Comparison of ENCODE assay signal across 1 fruit fly cellular context in the genomic region with DNA sequence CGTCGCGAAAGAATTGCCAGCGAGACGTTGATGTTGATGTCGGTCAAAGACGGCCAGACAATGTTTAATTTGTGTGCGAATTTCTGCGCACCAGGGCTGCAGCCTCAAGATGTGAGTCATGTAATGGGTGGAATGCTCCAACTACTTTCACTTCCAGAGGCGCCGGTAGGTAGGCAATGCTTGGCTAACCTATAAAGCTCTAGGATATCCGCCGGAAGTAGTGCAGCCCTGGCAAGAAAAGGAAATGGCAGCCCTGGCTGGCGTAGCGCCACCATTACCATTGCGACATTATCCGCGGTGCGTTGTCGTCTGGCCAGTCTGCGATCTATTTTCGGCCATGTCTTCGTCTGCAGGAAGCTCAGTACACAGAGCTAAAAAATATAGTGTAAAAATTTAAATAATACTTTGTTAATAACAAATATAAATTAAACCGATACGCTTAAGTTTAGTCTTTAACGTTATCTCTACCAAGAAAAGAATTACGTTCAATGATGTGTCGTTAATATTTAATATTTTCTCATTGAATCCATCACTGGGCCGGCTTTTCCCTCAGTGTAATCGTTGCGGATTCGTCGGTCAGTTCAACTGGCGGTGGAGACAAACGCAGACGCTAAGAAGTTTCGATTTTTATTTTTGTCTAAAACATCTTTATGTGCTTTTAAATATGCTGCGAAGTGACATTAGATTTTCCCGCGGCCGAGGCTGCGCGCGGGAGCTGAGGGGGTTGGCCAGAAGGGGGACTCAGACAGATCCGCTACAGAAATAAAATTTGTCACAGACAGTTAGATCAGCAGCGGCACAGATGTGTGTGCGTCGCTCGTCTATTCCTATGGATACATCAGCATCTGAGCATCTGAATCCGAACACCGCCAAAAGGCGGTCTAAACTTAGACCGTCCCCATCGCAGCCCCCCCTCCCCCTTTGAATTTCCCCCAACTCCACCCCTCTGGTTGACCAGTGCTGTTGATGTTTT.
TF ChIP-seq lines count a peak whose summit lies in the region.

No protein-coding gene starts in this region.

TF ChIP-seq in whole organism, embryonic, 481 proteins besides CTCF, POLR2A, EP300 and RAD21 (continued from another document and continues in another):
- TF ChIP-seq pan (optimal IDR thresholded peaks at IDR 0.05; lab: Kevin White, UChicago) (no peak), pan (GFP tag; optimal IDR thresholded peaks at IDR 0.05 in 1 of 2, IDR thresholded peaks at IDR 0.05 in 1 of 2) (peak in 1 of 2 experiments; percentile 86), CG10462 (GFP tag; optimal IDR thresholded peaks at IDR 0.05; lab: Kevin White, UChicago) (no peak), ap (GFP tag; IDR thresholded peaks at IDR 0.05; lab: Robert Waterston, UW) (peak; percentile 67), dm (GFP tag; optimal IDR thresholded peaks at IDR 0.05; lab: Kevin White, UChicago) (peak; percentile 45), Stat92E (GFP tag; optimal IDR thresholded peaks at IDR 0.05; lab: Kevin White, UChicago) (no peak), Six4 (GFP tag; optimal IDR thresholded peaks at IDR 0.05; lab: Kevin White, UChicago) (peak; percentile 27), ssp (GFP tag; IDR thresholded peaks at IDR 0.05; lab: Robert Waterston, UW) (peak; percentile 52), Optix (GFP tag; IDR thresholded peaks at IDR 0.05; lab: Robert Waterston, UW) (peak; percentile 63; the same call in 1 of the 3 replicates), sima (GFP tag; optimal IDR thresholded peaks at IDR 0.05; lab: Kevin White, UChicago) (no peak), Taf1 (GFP tag; IDR thresholded peaks at IDR 0.05; lab: Robert Waterston, UW) (peak; percentile 48; the same call in 1 of the 2 replicates), grn (GFP tag; optimal IDR thresholded peaks at IDR 0.05; lab: Kevin White, UChicago) (no peak), dan (GFP tag; IDR thresholded peaks at IDR 0.05; lab: Robert Waterston, UW) (no peak), fd64A (GFP tag; optimal IDR thresholded peaks at IDR 0.05; lab: Kevin White, UChicago) (no peak), seq (GFP tag; IDR thresholded peaks at IDR 0.05; lab: Robert Waterston, UW) (peak; percentile 83), Trl (optimal IDR thresholded peaks at IDR 0.05; lab: Kevin White, UChicago) (no peak), Trl (GFP tag; optimal IDR thresholded peaks at IDR 0.05; lab: Kevin White, UChicago) (peak; percentile 52), ase (GFP tag; IDR thresholded peaks at IDR 0.05; lab: Robert Waterston, UW) (peak; percentile 58; the same call in 2 of the 3 replicates), C15 (GFP tag; IDR thresholded peaks at IDR 0.05; lab: Robert Waterston, UW) (0 out of 3 replicates have a peak, but pooled peaks have one; percentile 28), ara (GFP tag; IDR thresholded peaks at IDR 0.05; lab: Robert Waterston, UW) (0 out of 2 replicates have a peak, but pooled peaks have one; percentile 57), E2f2 (GFP tag; IDR thresholded peaks at IDR 0.05; lab: Robert Waterston, UW) (peak; percentile 54), CHES-1-like (GFP tag; optimal IDR thresholded peaks at IDR 0.05; lab: Kevin White, UChicago) (peak; percentile 39), jumu (GFP tag; optimal IDR thresholded peaks at IDR 0.05; lab: Kevin White, UChicago) (peak; percentile 66), wdn (GFP tag; IDR thresholded peaks at IDR 0.05; lab: Robert Waterston, UW) (peak; percentile 71), bsh (GFP tag; optimal IDR thresholded peaks at IDR 0.05; lab: Kevin White, UChicago) (peak; percentile 40 to 66), emc (GFP tag; optimal IDR thresholded peaks at IDR 0.05; lab: Kevin White, UChicago) (no peak), Dp (GFP tag; optimal IDR thresholded peaks at IDR 0.05; lab: Kevin White, UChicago) (no peak), lilli (GFP tag; optimal IDR thresholded peaks at IDR 0.05; lab: Kevin White, UChicago) (peak; percentile 70), slou (GFP tag; optimal IDR thresholded peaks at IDR 0.05; lab: Kevin White, UChicago) (no peak), CG18476 (GFP tag; optimal IDR thresholded peaks at IDR 0.05; lab: Kevin White, UChicago) (no peak), Hr51 (GFP tag; optimal IDR thresholded peaks at IDR 0.05; lab: Kevin White, UChicago) (peak; percentile 51 to 76), CG12659 (GFP tag; optimal IDR thresholded peaks at IDR 0.05; lab: Kevin White, UChicago) (peak; percentile 79), p53 (GFP tag; optimal IDR thresholded peaks at IDR 0.05; lab: Kevin White, UChicago) (peak; percentile 28), B-H1 (GFP tag; IDR thresholded peaks at IDR 0.05; lab: Robert Waterston, UW) (peak; percentile 62; the same call in 2 of the 3 replicates), tna (GFP tag; IDR thresholded peaks at IDR 0.05; lab: Robert Waterston, UW; ENCODE audit: partially characterized antibody) (no peak), Rx (GFP tag; IDR thresholded peaks at IDR 0.05; lab: Robert Waterston, UW) (peak; percentile 77), repo (GFP tag; optimal IDR thresholded peaks at IDR 0.05; lab: Kevin White, UChicago) (peak; percentile 8), amos (GFP tag; IDR thresholded peaks at IDR 0.05; lab: Robert Waterston, UW; ENCODE audit: partially characterized antibody) (no peak), CG17829 (tag; optimal IDR thresholded peaks at IDR 0.05; lab: Kevin White, UChicago) (peak; percentile 7), Sox100B (GFP tag; optimal IDR thresholded peaks at IDR 0.05; lab: Kevin White, UChicago) (peak; percentile 67), CG8765 (GFP tag; IDR thresholded peaks at IDR 0.05; lab: Robert Waterston, UW) (no peak), CG14667 (GFP tag; IDR thresholded peaks at IDR 0.05; lab: Robert Waterston, UW) (peak; percentile 63; the same call in 1 of the 2 replicates), CG9932 (GFP tag; IDR thresholded peaks at IDR 0.05; lab: Robert Waterston, UW) (peak; percentile 82), stc (GFP tag; IDR thresholded peaks at IDR 0.05; lab: Robert Waterston, UW) (peak; percentile 75), Bgb (GFP tag; IDR thresholded peaks at IDR 0.05; lab: Robert Waterston, UW; ENCODE audit: partially characterized antibody) (no peak), disco-r (GFP tag; optimal IDR thresholded peaks at IDR 0.05; lab: Kevin White, UChicago) (peak; percentile 47), Bdp1 (GFP tag; optimal IDR thresholded peaks at IDR 0.05; lab: Kevin White, UChicago) (peak; percentile 34), eyg (GFP tag; optimal IDR thresholded peaks at IDR 0.05; lab: Kevin White, UChicago) (peak; percentile 12), CG3407 (GFP tag; optimal IDR thresholded peaks at IDR 0.05; lab: Kevin White, UChicago) (peak; percentile 62), CG6813 (GFP tag; optimal IDR thresholded peaks at IDR 0.05; lab: Kevin White, UChicago) (peak; percentile 57), CG34376 (GFP tag; optimal IDR thresholded peaks at IDR 0.05; lab: Kevin White, UChicago) (peak; percentile 76), Hr78 (GFP tag; optimal IDR thresholded peaks at IDR 0.05; lab: Kevin White, UChicago) (no peak), Xrp1 (GFP tag; IDR thresholded peaks at IDR 0.05; lab: Robert Waterston, UW) (peak; percentile 51; the same call in 1 of the 2 replicates), CG1647 (GFP tag; optimal IDR thresholded peaks at IDR 0.05; lab: Kevin White, UChicago) (no peak), nom (GFP tag; optimal IDR thresholded peaks at IDR 0.05; lab: Kevin White, UChicago) (peak; percentile 8), CG18599 (GFP tag; optimal IDR thresholded peaks at IDR 0.05; lab: Kevin White, UChicago) (peak; percentile 77), gsb-n (tag; optimal IDR thresholded peaks at IDR 0.05; lab: Kevin White, UChicago) (peak; percentile 29), HLH4C (GFP tag; IDR thresholded peaks at IDR 0.05; lab: Robert Waterston, UW; ENCODE audit: partially characterized antibody) (no peak), br (optimal IDR thresholded peaks at IDR 0.05; lab: Kevin White, UChicago) (no peak), CG17186 (GFP tag; optimal IDR thresholded peaks at IDR 0.05; lab: Kevin White, UChicago) (peak; percentile 25), CG8478 (optimal IDR thresholded peaks at IDR 0.05; lab: Kevin White, UChicago) (no peak), lmd (GFP tag; IDR thresholded peaks at IDR 0.05; lab: Robert Waterston, UW) (peak; percentile 86), CG30431 (GFP tag; optimal IDR thresholded peaks at IDR 0.05; lab: Kevin White, UChicago) (peak; percentile 45), kay (GFP tag; optimal IDR thresholded peaks at IDR 0.05; lab: Kevin White, UChicago) (peak; percentile 43), sqz (GFP tag; optimal IDR thresholded peaks at IDR 0.05; lab: Kevin White, UChicago) (peak; percentile 56), hth (optimal IDR thresholded peaks at IDR 0.05; lab: Kevin White, UChicago) (no peak), CG10543 (GFP tag; optimal IDR thresholded peaks at IDR 0.05; lab: Kevin White, UChicago) (peak; percentile 86), Atf6 (GFP tag; IDR thresholded peaks at IDR 0.05; lab: Robert Waterston, UW) (peak; percentile 77), vnd (GFP tag; IDR thresholded peaks at IDR 0.05; lab: Robert Waterston, UW; ENCODE audit: partially characterized antibody) (no peak), CoRest (tag; optimal IDR thresholded peaks at IDR 0.05; lab: Kevin White, UChicago) (peak; percentile 74), ab (GFP tag; optimal IDR thresholded peaks at IDR 0.05; lab: Kevin White, UChicago) (no peak), tup (GFP tag; optimal IDR thresholded peaks at IDR 0.05; lab: Kevin White, UChicago) (peak; percentile 30), aop (GFP tag; IDR thresholded peaks at IDR 0.05; lab: Robert Waterston, UW) (peak; percentile 38; the same call in 1 of the 2 replicates), CG13287 (GFP tag; IDR thresholded peaks at IDR 0.05; lab: Robert Waterston, UW; ENCODE audit: partially characterized antibody) (no peak), Hr39 (optimal IDR thresholded peaks at IDR 0.05; lab: Kevin White, UChicago) (no peak), CG31441 (GFP tag; IDR thresholded peaks at IDR 0.05; lab: Robert Waterston, UW) (peak; percentile 71), ERR (GFP tag; optimal IDR thresholded peaks at IDR 0.05; lab: Kevin White, UChicago) (peak; percentile 11), NfI (GFP tag; optimal IDR thresholded peaks at IDR 0.05; lab: Kevin White, UChicago) (peak; percentile 76), Atf3 (GFP tag; optimal IDR thresholded peaks at IDR 0.05; lab: Kevin White, UChicago) (no peak), Vsx1 (GFP tag; optimal IDR thresholded peaks at IDR 0.05; lab: Kevin White, UChicago) (peak; percentile 64), CG4617 (GFP tag; optimal IDR thresholded peaks at IDR 0.05; lab: Kevin White, UChicago; ENCODE audit: borderline replicate concordance) (peak; percentile 32), CG13424 (tag; optimal IDR thresholded peaks at IDR 0.05; lab: Kevin White, UChicago) (peak; percentile 67), gcm2 (GFP tag; optimal IDR thresholded peaks at IDR 0.05; lab: Kevin White, UChicago) (peak; percentile 11), CG13123 (GFP tag; optimal IDR thresholded peaks at IDR 0.05; lab: Kevin White, UChicago) (no peak), sob (GFP tag; IDR thresholded peaks at IDR 0.05; lab: Robert Waterston, UW) (peak; percentile 74), CG15479 (GFP tag; optimal IDR thresholded peaks at IDR 0.05; lab: Kevin White, UChicago) (peak; percentile 38), HLHmδ (GFP tag; optimal IDR thresholded peaks at IDR 0.05; lab: Kevin White, UChicago) (peak; percentile 54), Abd-B (GFP tag; optimal IDR thresholded peaks at IDR 0.05; lab: Kevin White, UChicago) (peak; percentile 61), Adf1 (GFP tag; IDR thresholded peaks at IDR 0.05; lab: Robert Waterston, UW) (no peak), wor (GFP tag; IDR thresholded peaks at IDR 0.05; lab: Robert Waterston, UW) (0 out of 2 replicates have a peak, but pooled peaks have one; percentile 18), vfl (GFP tag; optimal IDR thresholded peaks at IDR 0.05; lab: Kevin White, UChicago) (peak; percentile 9), Scr (GFP tag; IDR thresholded peaks at IDR 0.05; lab: Robert Waterston, UW; ENCODE audit: partially characterized antibody) (no peak), D19B (GFP tag; optimal IDR thresholded peaks at IDR 0.05; lab: Kevin White, UChicago) (peak; percentile 42), crc (GFP tag; optimal IDR thresholded peaks at IDR 0.05; lab: Kevin White, UChicago) (peak; percentile 3), CG15514 (GFP tag; optimal IDR thresholded peaks at IDR 0.05; lab: Kevin White, UChicago) (peak; percentile 56), tin (GFP tag; optimal IDR thresholded peaks at IDR 0.05; lab: Kevin White, UChicago) (peak; percentile 12), Awh (GFP tag; IDR thresholded peaks at IDR 0.05; lab: Robert Waterston, UW) (peak; percentile 82), CG12942 (GFP tag; optimal IDR thresholded peaks at IDR 0.05; lab: Kevin White, UChicago) (peak; percentile 43), CG5245 (GFP tag; optimal IDR thresholded peaks at IDR 0.05; lab: Kevin White, UChicago) (no peak), wek (GFP tag; optimal IDR thresholded peaks at IDR 0.05; lab: Kevin White, UChicago) (peak; percentile 75), Dip3 (GFP tag; optimal IDR thresholded peaks at IDR 0.05; lab: Kevin White, UChicago) (peak; percentile 73), Mes4 (GFP tag; optimal IDR thresholded peaks at IDR 0.05; lab: Kevin White, UChicago) (peak; percentile 39), croc (GFP tag; conservative IDR thresholded peaks at IDR 0.05; lab: Robert Waterston, UW) (no peak), CG9215 (GFP tag; IDR thresholded peaks at IDR 0.05; lab: Robert Waterston, UW) (peak; percentile 74), ttk (GFP tag; IDR thresholded peaks at IDR 0.05; lab: Robert Waterston, UW) (peak; percentile 69), CG7987 (GFP tag; optimal IDR thresholded peaks at IDR 0.05; lab: Kevin White, UChicago) (peak; percentile 71), toy (GFP tag; IDR thresholded peaks at IDR 0.05; lab: Robert Waterston, UW) (peak; percentile 53; the same call in 1 of the 2 replicates), ci (GFP tag; IDR thresholded peaks at IDR 0.05; lab: Robert Waterston, UW) (peak; percentile 90), CG2202 (tag; optimal IDR thresholded peaks at IDR 0.05; lab: Kevin White, UChicago) (no peak), CG3065 (GFP tag; optimal IDR thresholded peaks at IDR 0.05; lab: Kevin White, UChicago) (no peak), CG10147 (GFP tag; optimal IDR thresholded peaks at IDR 0.05; lab: Kevin White, UChicago) (peak; percentile 54), chn (GFP tag; optimal IDR thresholded peaks at IDR 0.05; lab: Kevin White, UChicago) (peak; percentile 22), peb (GFP tag; IDR thresholded peaks at IDR 0.05; lab: Robert Waterston, UW) (peak; percentile 40; the same call in 1 of the 2 replicates), Usf (GFP tag; optimal IDR thresholded peaks at IDR 0.05; lab: Kevin White, UChicago) (peak; percentile 53), da (GFP tag; optimal IDR thresholded peaks at IDR 0.05; lab: Kevin White, UChicago) (peak; percentile 41), CG1792 (GFP tag; optimal IDR thresholded peaks at IDR 0.05; lab: Kevin White, UChicago) (peak; percentile 44), Antp (GFP tag; optimal IDR thresholded peaks at IDR 0.05; lab: Kevin White, UChicago) (peak; percentile 72)
